Worm (Caenorhabditis elegans): ENCODE measurements around the gene srh-200.

The srh-200 gene

DNA sequence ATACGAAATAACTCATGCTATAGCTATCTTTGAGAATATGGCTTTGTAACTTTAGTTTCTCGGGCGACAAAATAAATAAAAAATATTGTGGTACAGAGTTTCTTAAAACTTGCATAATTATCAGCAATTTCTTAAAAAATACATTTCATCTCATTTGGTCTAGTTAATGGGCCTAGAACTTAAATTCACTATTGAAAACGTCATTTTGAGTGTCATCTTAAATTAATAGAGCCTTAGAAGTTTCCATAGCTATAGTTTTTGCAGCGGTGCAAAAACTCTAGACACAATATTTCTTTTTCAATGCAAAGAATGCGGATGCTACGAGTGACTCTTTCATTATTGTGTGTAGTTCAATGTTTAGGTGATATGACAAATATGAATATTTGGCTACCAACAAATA is 41.4 kb downstream of the srh-200 start, which contains the start of gene clec-215:
clec-215 (plus strand) TSS at position 301 of the 400 bp plus-strand sequence.
- TF ChIP-seq M03D4.4 (tag; optimal IDR thresholded peaks at IDR 0.05): no peak
- no peak for TF ChIP-seq zip-8 (tag; optimal IDR thresholded peaks at IDR 0.05)
- TF ChIP-seq elt-1 (tag; optimal IDR thresholded peaks at IDR 0.05; ENCODE audit: borderline replicate concordance, insufficient read depth): no peak
- no peak for TF ChIP-seq ceh-39 (tag; optimal IDR thresholded peaks at IDR 0.05)
- no peak for TF ChIP-seq cnd-1 (tag; optimal IDR thresholded peaks at IDR 0.05)
- TF ChIP-seq unc-39 (tag; optimal IDR thresholded peaks at IDR 0.05): no peak
- TF ChIP-seq sptf-1 (tag; optimal IDR thresholded peaks at IDR 0.05): no peak
- TF ChIP-seq snpc-4 (tag; optimal IDR thresholded peaks at IDR 0.05): no peak
- TF ChIP-seq pha-4 (tag; optimal IDR thresholded peaks at IDR 0.05): no peak
- TF ChIP-seq lsy-2 (tag; optimal IDR thresholded peaks at IDR 0.05): no peak
- no peak for TF ChIP-seq ham-2 (GFP tag; optimal IDR thresholded peaks at IDR 0.05)
- no peak for TF ChIP-seq lin-13 (tag; optimal IDR thresholded peaks at IDR 0.05)
- TF ChIP-seq unc-120 (tag; optimal IDR thresholded peaks at IDR 0.05; ENCODE audit: poor library complexity, severe bottlenecking): no peak
- TF ChIP-seq ztf-11 (tag; optimal IDR thresholded peaks at IDR 0.05): no peak
- TF ChIP-seq mep-1 (tag; optimal IDR thresholded peaks at IDR 0.05): no peak
- TF ChIP-seq mls-2 (tag; optimal IDR thresholded peaks at IDR 0.05): no peak
- TF ChIP-seq sem-2 (GFP tag; optimal IDR thresholded peaks at IDR 0.05): no peak
- TF ChIP-seq nhr-76 (tag; optimal IDR thresholded peaks at IDR 0.05): no peak
- TF ChIP-seq lin-32 (GFP tag; optimal IDR thresholded peaks at IDR 0.05): no peak

ce11 chrV:7609698-7610420 is 43.6 kb downstream of the srh-200 start, which contains the start of the genes folt-3 and clec-214:
folt-3 (minus strand) TSS chrV:7609748.
clec-214 (plus strand) TSS chrV:7610370.
- no peak for TF ChIP-seq unc-120 (tag; optimal IDR thresholded peaks at IDR 0.05; ENCODE audit: poor library complexity, severe bottlenecking)
- TF ChIP-seq unc-39 (tag; optimal IDR thresholded peaks at IDR 0.05): no peak
- TF ChIP-seq tbx-8 (GFP tag; optimal IDR thresholded peaks at IDR 0.05): no peak
- TF ChIP-seq sptf-1 (tag; optimal IDR thresholded peaks at IDR 0.05): no peak
- no peak for TF ChIP-seq unc-62 (GFP tag; optimal IDR thresholded peaks at IDR 0.05)
- TF ChIP-seq pha-4 (tag; optimal IDR thresholded peaks at IDR 0.05): no peak
- TF ChIP-seq flh-1 (GFP tag; optimal IDR thresholded peaks at IDR 0.05): no peak

ce11 chrV:7604858-7605257 is 48.6 kb downstream of the srh-200 start, which contains the start of gene clec-213:
clec-213 (plus strand) TSS chrV:7605158.
- no peak for TF ChIP-seq ceh-39 (tag; optimal IDR thresholded peaks at IDR 0.05)
- TF ChIP-seq nhr-76 (tag; optimal IDR thresholded peaks at IDR 0.05): no peak
- TF ChIP-seq M03D4.4 (tag; optimal IDR thresholded peaks at IDR 0.05): no peak
- TF ChIP-seq ztf-11 (tag; optimal IDR thresholded peaks at IDR 0.05): no peak
- no peak for TF ChIP-seq ces-1 (GFP tag; optimal IDR thresholded peaks at IDR 0.05)
- no peak for TF ChIP-seq nhr-28 (tag; optimal IDR thresholded peaks at IDR 0.05)
- TF ChIP-seq unc-62 (GFP tag; optimal IDR thresholded peaks at IDR 0.05): no peak
- TF ChIP-seq unc-120 (tag; optimal IDR thresholded peaks at IDR 0.05; ENCODE audit: poor library complexity, severe bottlenecking): no peak
- no peak for TF ChIP-seq hlh-1 (tag; optimal IDR thresholded peaks at IDR 0.05)
- no peak for TF ChIP-seq mab-5 (tag; optimal IDR thresholded peaks at IDR 0.05)
- TF ChIP-seq zip-8 (tag; optimal IDR thresholded peaks at IDR 0.05): no peak
- TF ChIP-seq drap-1 (GFP tag; optimal IDR thresholded peaks at IDR 0.05): no peak
- no peak for TF ChIP-seq tbx-8 (GFP tag; optimal IDR thresholded peaks at IDR 0.05)
- no peak for TF ChIP-seq snpc-4 (tag; optimal IDR thresholded peaks at IDR 0.05)
- TF ChIP-seq ceh-43 (GFP tag; optimal IDR thresholded peaks at IDR 0.05): no peak
- TF ChIP-seq blmp-1 (tag; optimal IDR thresholded peaks at IDR 0.05): no peak
- TF ChIP-seq mep-1 (tag; optimal IDR thresholded peaks at IDR 0.05): no peak
- no peak for TF ChIP-seq lin-13 (tag; optimal IDR thresholded peaks at IDR 0.05)

DNA sequence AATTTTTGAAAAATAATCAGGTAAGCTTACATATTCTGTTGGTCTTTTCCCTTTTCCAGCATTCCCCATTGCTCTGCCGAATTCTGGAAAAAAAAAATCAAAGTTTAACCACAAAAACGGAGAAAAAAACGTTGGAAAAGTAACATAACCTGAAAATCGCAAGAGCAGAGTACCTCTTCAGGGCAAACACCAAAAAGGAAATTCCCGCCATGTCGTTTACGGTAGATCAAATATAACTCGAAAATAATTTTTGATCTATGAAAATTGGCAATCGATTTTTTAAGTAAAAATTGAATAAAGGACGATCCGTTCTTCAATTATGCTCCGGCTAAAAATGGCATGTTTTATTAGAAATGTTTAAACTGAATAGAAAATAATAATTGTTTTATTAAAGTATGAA is 50.1 kb downstream of the srh-200 start, which contains the start of gene C50E3.11:
C50E3.11 (minus strand) TSS at position 83 of the 400 bp plus-strand sequence.
- no peak for TF ChIP-seq flh-1 (GFP tag; optimal IDR thresholded peaks at IDR 0.05)
- TF ChIP-seq sem-2 (GFP tag; optimal IDR thresholded peaks at IDR 0.05): no peak
- TF ChIP-seq tbx-8 (GFP tag; optimal IDR thresholded peaks at IDR 0.05): no peak
- TF ChIP-seq mab-5 (tag; optimal IDR thresholded peaks at IDR 0.05): no peak
- no peak for TF ChIP-seq nhr-12 (tag; optimal IDR thresholded peaks at IDR 0.05)
- no peak for TF ChIP-seq cnd-1 (tag; optimal IDR thresholded peaks at IDR 0.05)
- TF ChIP-seq elt-3 (tag; optimal IDR thresholded peaks at IDR 0.05): no peak
- TF ChIP-seq unc-62 (GFP tag; optimal IDR thresholded peaks at IDR 0.05): no peak
- no peak for TF ChIP-seq hlh-1 (tag; optimal IDR thresholded peaks at IDR 0.05)
- TF ChIP-seq pha-4 (tag; optimal IDR thresholded peaks at IDR 0.05): no peak
- no peak for TF ChIP-seq blmp-1 (tag; optimal IDR thresholded peaks at IDR 0.05)
- TF ChIP-seq elt-1 (tag; optimal IDR thresholded peaks at IDR 0.05; ENCODE audit: borderline replicate concordance, insufficient read depth): no peak
